Worm (Caenorhabditis elegans): ENCODE results near the gene T08G5.3.

DNA sequence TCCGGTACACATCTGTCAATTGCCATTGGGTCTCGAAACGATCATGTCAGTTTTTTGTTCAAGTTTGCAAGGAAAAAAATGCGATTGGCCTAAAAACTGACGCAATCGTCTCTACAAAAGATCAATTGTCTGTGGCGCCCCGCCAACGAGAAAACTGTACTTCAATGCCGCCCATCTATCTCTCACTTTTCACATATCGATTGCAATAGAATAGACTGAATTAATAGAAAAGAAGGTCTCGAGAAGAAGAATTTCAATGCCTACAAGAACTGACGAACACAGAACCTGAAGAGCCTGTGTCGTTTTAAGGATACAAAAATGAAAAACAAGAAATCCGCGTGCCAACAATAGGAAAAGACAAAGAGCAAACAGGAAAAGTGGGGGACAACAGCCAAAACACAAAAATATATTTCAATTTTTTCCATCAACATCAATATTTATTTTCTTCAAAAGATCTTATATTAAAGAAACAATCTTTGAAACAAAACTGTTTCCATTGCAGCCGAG lies 18.9 kb downstream of the T08G5.3 start:
- no peak for TF ChIP-seq tbx-2 (tag; optimal IDR thresholded peaks at IDR 0.05)
- no peak for TF ChIP-seq elt-2 (tag; optimal IDR thresholded peaks at IDR 0.05)
- no peak for TF ChIP-seq ama-1 (optimal IDR thresholded peaks at IDR 0.05)
- TF ChIP-seq pag-3 (tag; optimal IDR thresholded peaks at IDR 0.05; ENCODE audit: borderline replicate concordance), result no peak
- no peak for TF ChIP-seq ref-2 (tag; optimal IDR thresholded peaks at IDR 0.05)
